Fruit fly (Drosophila melanogaster) whole organism, embryonic: ENCODE data around the gene Elp3.
A peak's percentile ranks its signal among the peaks of the same experiment; 100 is the strongest.

Experiments
- Ada2b ChIP-seq: fragments of 200-800 bp; sonication (Bioruptor generic); IDR thresholded peaks from 2 replicates; pipeline ENCODE4 v1.3.6; 2022; ENCODE audit warnings: missing biosample characterization, missing genetic modification characterization
- Adf1 ChIP-seq: fragments of 200-800 bp; sonication (Bioruptor generic); IDR thresholded peaks from 2 replicates; pipeline ENCODE4 v1.3.6; 2022; ENCODE audit warnings: missing biosample characterization, missing genetic modification characterization
- B-H1 ChIP-seq: fragments of 200-800 bp; sonication (Bioruptor generic); IDR thresholded peaks from 3 replicates; pipeline ENCODE4 v1.3.6; 2022; ENCODE audit warnings: missing biosample characterization, missing genetic modification characterization
- Blimp-1 ChIP-seq: fragments of 200-800 bp; sonication (Bioruptor generic); optimal IDR thresholded peaks from 3 replicates; lab custom pipeline; 2018; ENCODE audit warnings: missing biosample characterization, missing genetic modification characterization, mild to moderate bottlenecking, moderate library complexity, missing genetic modification reagents
- BtbVII ChIP-seq: fragments of 200-800 bp; sonication (Bioruptor generic); optimal IDR thresholded peaks from 3 replicates; lab custom pipeline; 2017; ENCODE audit warnings: missing biosample characterization, mild to moderate bottlenecking, missing genetic modification characterization
- CG10209 ChIP-seq: fragments of 200-800 bp; sonication (Bioruptor generic); optimal IDR thresholded peaks from 3 replicates; lab custom pipeline; 2017; ENCODE audit warnings: missing biosample characterization, mild to moderate bottlenecking, missing genetic modification characterization, missing genetic modification reagents
- CG11247 ChIP-seq: fragments of 200-800 bp; sonication (Bioruptor generic); IDR thresholded peaks from 2 replicates; pipeline ENCODE4 v1.3.6; 2022; ENCODE audit warnings: missing biosample characterization, missing genetic modification characterization
- CG13424 ChIP-seq: fragments of 200-800 bp; sonication (Bioruptor generic); optimal IDR thresholded peaks from 2 replicates; lab custom pipeline; 2019; ENCODE audit warnings: missing biosample characterization, mild to moderate bottlenecking, missing genetic modification characterization, moderate library complexity
- CG14441 ChIP-seq: fragments of 200-800 bp; sonication (Bioruptor generic); IDR thresholded peaks from 2 replicates; pipeline ENCODE4 v1.3.6; 2022; ENCODE audit warnings: missing biosample characterization, missing genetic modification characterization
- CG15696 ChIP-seq: fragments of 200-800 bp; sonication (Bioruptor generic); optimal IDR thresholded peaks from 2 replicates; lab custom pipeline; 2019; ENCODE audit warnings: missing biosample characterization, mild to moderate bottlenecking, missing genetic modification characterization, moderate library complexity
- CG17361 ChIP-seq: fragments of 200-800 bp; sonication (Bioruptor generic); IDR thresholded peaks from 3 replicates; pipeline ENCODE4 v1.3.6; 2022; ENCODE audit warnings: missing biosample characterization, missing genetic modification characterization
- CG17912 ChIP-seq: fragments of 200-800 bp; sonication (Bioruptor generic); optimal IDR thresholded peaks from 2 replicates; lab custom pipeline; 2018; ENCODE audit warnings: missing biosample characterization, mild to moderate bottlenecking, missing genetic modification characterization
- CG18011 ChIP-seq: fragments of 200-800 bp; sonication (Bioruptor generic); optimal IDR thresholded peaks from 2 replicates; lab custom pipeline; 2017; ENCODE audit warnings: missing biosample characterization, missing genetic modification characterization, mild to moderate bottlenecking, moderate library complexity, missing genotype
- CG1832 ChIP-seq: fragments of 200-800 bp; sonication (Bioruptor generic); optimal IDR thresholded peaks from 2 replicates; lab custom pipeline; 2017; ENCODE audit warnings: missing biosample characterization, mild to moderate bottlenecking, missing genetic modification characterization, inconsistent platforms
- CG18599 ChIP-seq: fragments of 200-800 bp; sonication (Bioruptor generic); optimal IDR thresholded peaks from 3 replicates; lab custom pipeline; 2017; ENCODE audit warnings: missing biosample characterization, missing genetic modification characterization, mild to moderate bottlenecking, moderate library complexity, missing genetic modification reagents
- CG2678 ChIP-seq: fragments of 200-800 bp; sonication (Bioruptor generic); optimal IDR thresholded peaks from 3 replicates; lab custom pipeline; 2019; ENCODE audit warnings: missing biosample characterization, mild to moderate bottlenecking, missing genetic modification characterization, moderate library complexity
- CG3163 ChIP-seq: fragments of 200-800 bp; sonication (Bioruptor generic); optimal IDR thresholded peaks from 3 replicates; lab custom pipeline; 2016; ENCODE audit warnings: missing biosample characterization, missing genetic modification characterization
- CG4730 ChIP-seq: fragments of 200-800 bp; sonication (Bioruptor generic); IDR thresholded peaks from 2 replicates; pipeline ENCODE4 v1.3.6; 2022; ENCODE audit warnings: missing biosample characterization, missing genetic modification characterization
- CG6175 ChIP-seq: fragments of 200-800 bp; sonication (Bioruptor generic); IDR thresholded peaks from 3 replicates; pipeline ENCODE4 v1.3.6; 2022; ENCODE audit warnings: missing biosample characterization, missing genetic modification characterization
- CG6683 ChIP-seq: fragments of 200-800 bp; sonication (Bioruptor generic); optimal IDR thresholded peaks from 2 replicates; lab custom pipeline; 2017; ENCODE audit warnings: missing biosample characterization, mild to moderate bottlenecking, missing genetic modification characterization, missing genetic modification reagents
- CG8944 ChIP-seq: fragments of 200-800 bp; sonication (Bioruptor generic); optimal IDR thresholded peaks from 3 replicates; lab custom pipeline; 2016; ENCODE audit warnings: missing biosample characterization, missing genetic modification characterization
- CG9817 ChIP-seq: fragments of 200-800 bp; sonication (Bioruptor generic); optimal IDR thresholded peaks from 2 replicates; lab custom pipeline; 2018; ENCODE audit warnings: missing biosample characterization, mild to moderate bottlenecking, missing genetic modification characterization, moderate library complexity
- Deaf1 ChIP-seq: fragments of 200-800 bp; optimal IDR thresholded peaks from 3 replicates; lab custom pipeline; 2019; ENCODE audit warnings: missing biosample characterization, mild to moderate bottlenecking, missing genetic modification characterization, moderate library complexity
- E2f1 ChIP-seq: fragments of 200-800 bp; sonication (Bioruptor generic); IDR thresholded peaks from 2 replicates; pipeline ENCODE4 v1.3.6; 2022; ENCODE audit warnings: missing biosample characterization, missing genetic modification characterization
- Elba2 ChIP-seq: fragments of 200-800 bp; sonication (Bioruptor generic); optimal IDR thresholded peaks from 3 replicates; lab custom pipeline; 2016; ENCODE audit warnings: missing biosample characterization, missing genetic modification characterization
- Hr51 ChIP-seq, 2 experiments: fragments of 200-800 bp; sonication (Bioruptor generic); optimal IDR thresholded peaks; 2 replicates in 1 of 2; 3 replicates in 1 of 2; lab custom pipeline; 2016 to 2018; ENCODE audit warnings: missing biosample characterization in 2 of 2, missing genetic modification characterization in 2 of 2, mild to moderate bottlenecking in 1 of 2, moderate library complexity in 1 of 2
- Hsf ChIP-seq: fragments of 200-800 bp; sonication (Bioruptor generic); optimal IDR thresholded peaks from 3 replicates; lab custom pipeline; 2016; ENCODE audit warnings: missing biosample characterization, missing genetic modification characterization
- Lim3 ChIP-seq: fragments of 200-800 bp; sonication (Bioruptor generic); IDR thresholded peaks from 2 replicates; pipeline ENCODE4 v1.3.6; 2022; ENCODE audit warnings: missing biosample characterization, missing genetic modification characterization
- Optix ChIP-seq: fragments of 200-800 bp; sonication (Bioruptor generic); IDR thresholded peaks from 3 replicates; pipeline ENCODE4 v1.3.6; 2022; ENCODE audit warnings: missing biosample characterization, missing genetic modification characterization
- Ravus ChIP-seq: fragments of 200-800 bp; sonication (Bioruptor generic); IDR thresholded peaks from 2 replicates; pipeline ENCODE4 v1.3.6; 2022; ENCODE audit warnings: missing biosample characterization, missing genetic modification characterization
- Rx ChIP-seq: fragments of 200-800 bp; sonication (Bioruptor generic); IDR thresholded peaks from 2 replicates; pipeline ENCODE4 v1.3.6; 2022; ENCODE audit warnings: missing biosample characterization, missing genetic modification characterization
- abd-A ChIP-seq: fragments of 200-800 bp; sonication (Bioruptor generic); optimal IDR thresholded peaks from 3 replicates; lab custom pipeline; 2019; ENCODE audit warnings: missing biosample characterization, mild to moderate bottlenecking, missing genetic modification characterization, moderate library complexity
- bigmax ChIP-seq: fragments of 200-800 bp; sonication (Bioruptor generic); optimal IDR thresholded peaks from 2 replicates; lab custom pipeline; 2018; ENCODE audit warnings: missing biosample characterization, mild to moderate bottlenecking, missing genetic modification characterization
- bowl ChIP-seq: fragments of 200-800 bp; sonication (Bioruptor generic); IDR thresholded peaks from 2 replicates; pipeline ENCODE4 v1.3.6; 2022; ENCODE audit warnings: missing biosample characterization, missing genetic modification characterization
- br ChIP-seq: fragments of >200 bp; optimal IDR thresholded peaks from 2 replicates; lab custom pipeline; 2017
- da ChIP-seq: fragments of 200-800 bp; sonication (Bioruptor generic); optimal IDR thresholded peaks from 2 replicates; lab custom pipeline; 2016; ENCODE audit warnings: missing biosample characterization, missing genetic modification characterization
- her ChIP-seq: fragments of 200-800 bp; sonication (Bioruptor generic); optimal IDR thresholded peaks from 2 replicates; lab custom pipeline; 2016; ENCODE audit warnings: missing biosample characterization, missing genetic modification characterization
- hkb ChIP-seq, 2 experiments: fragments of 200-800 bp in 1 of 2; fragments of >200 bp in 1 of 2; sonication (Bioruptor generic) in 1 of 2; IDR thresholded peaks in 1 of 2; optimal IDR thresholded peaks in 1 of 2; 2 replicates each; pipeline versions ENCODE4 v1.3.6 to Lab custom; 2017 to 2022; ENCODE audit warnings: missing biosample characterization in 1 of 2, missing genetic modification characterization in 1 of 2
- ind ChIP-seq: fragments of 200-800 bp; sonication (Bioruptor generic); optimal IDR thresholded peaks from 3 replicates; lab custom pipeline; 2016; ENCODE audit warnings: missing biosample characterization, missing genetic modification characterization
- insv ChIP-seq, 2 experiments: fragments of 200-800 bp; sonication (Bioruptor generic); optimal IDR thresholded peaks; 3 replicates each; lab custom pipeline; 2016 to 2018; ENCODE audit warnings: missing biosample characterization in 2 of 2, missing genetic modification characterization in 2 of 2
- kah ChIP-seq: fragments of 200-800 bp; sonication (Bioruptor generic); optimal IDR thresholded peaks from 2 replicates; lab custom pipeline; 2018; ENCODE audit warnings: missing biosample characterization, mild to moderate bottlenecking, missing genetic modification characterization
- org-1 ChIP-seq: fragments of 200-800 bp; sonication (Bioruptor generic); optimal IDR thresholded peaks from 2 replicates; lab custom pipeline; 2017; ENCODE audit warnings: missing biosample characterization, missing genetic modification characterization
- pnt ChIP-seq: fragments of 200-800 bp; sonication (Bioruptor generic); optimal IDR thresholded peaks from 3 replicates; lab custom pipeline; 2016; ENCODE audit warnings: missing biosample characterization, missing genetic modification characterization
- psq ChIP-seq: fragments of 200-800 bp; sonication (Bioruptor generic); optimal IDR thresholded peaks from 2 replicates; lab custom pipeline; 2017; ENCODE audit warnings: missing biosample characterization, missing genetic modification characterization
- pzg ChIP-seq: fragments of 200-800 bp; sonication (Bioruptor generic); optimal IDR thresholded peaks from 3 replicates; lab custom pipeline; 2018; ENCODE audit warnings: missing biosample characterization, mild to moderate bottlenecking, missing genetic modification characterization, moderate library complexity
- sisA ChIP-seq: fragments of 200-800 bp; sonication (Bioruptor generic); IDR thresholded peaks from 2 replicates; pipeline ENCODE4 v1.3.6; 2022; ENCODE audit warnings: missing biosample characterization, missing genetic modification characterization
- sob ChIP-seq: fragments of 200-800 bp; sonication (Bioruptor generic); IDR thresholded peaks from 2 replicates; pipeline ENCODE4 v1.3.6; 2022; ENCODE audit warnings: missing biosample characterization, missing genetic modification characterization
- sr ChIP-seq: fragments of 200-800 bp; sonication (Bioruptor generic); IDR thresholded peaks from 3 replicates; pipeline ENCODE4 v1.3.6; 2022; ENCODE audit warnings: missing biosample characterization, missing genetic modification characterization
- unpg ChIP-seq: fragments of 200-800 bp; sonication (Bioruptor generic); optimal IDR thresholded peaks from 3 replicates; lab custom pipeline; 2018; ENCODE audit warnings: missing biosample characterization, mild to moderate bottlenecking, missing genetic modification characterization, moderate library complexity
- vfl ChIP-seq: fragments of 200-800 bp; sonication (Bioruptor generic); optimal IDR thresholded peaks from 2 replicates; lab custom pipeline; 2016; ENCODE audit warnings: missing biosample characterization, missing genetic modification characterization
- zf30C ChIP-seq: fragments of 200-800 bp; sonication (Bioruptor generic); optimal IDR thresholded peaks from 3 replicates; lab custom pipeline; 2018; ENCODE audit warnings: missing biosample characterization, mild to moderate bottlenecking, missing genetic modification characterization

Gene Elp3

dm6 chr2L:4448582-4449016, 4.1 kb downstream of the Elp3 start, which contains the start of gene MFS18 (continued):
- peak; percentile 95 for TF ChIP-seq sr (GFP tag; lab: Robert Waterston, UW)
- TF ChIP-seq B-H1 (GFP tag; lab: Robert Waterston, UW) = peak; percentile 99
- peak; percentile 96 for TF ChIP-seq CG15696 (tag; lab: Kevin White, UChicago)
- peak; percentile 99 for TF ChIP-seq CG4730
- peak; percentile 45 for TF ChIP-seq pzg (GFP tag; lab: Kevin White, UChicago)
- no peak for TF ChIP-seq br (lab: Kevin White, UChicago)
- TF ChIP-seq Optix = peak; percentile 97
- TF ChIP-seq CG13424 (tag; lab: Kevin White, UChicago) = peak; percentile 92
- TF ChIP-seq CG17361 (GFP tag; lab: Robert Waterston, UW) = peak; percentile 99
- TF ChIP-seq Ada2b (GFP tag; lab: Robert Waterston, UW) = peak; percentile 98
- peak; percentile 69 for TF ChIP-seq her
- TF ChIP-seq CG6683 = peak; percentile 97
- no peak for TF ChIP-seq CG1832 (GFP tag; lab: Kevin White, UChicago)
- peak; percentile 86 for TF ChIP-seq Adf1 (GFP tag; lab: Robert Waterston, UW)
- peak; percentile 66 for TF ChIP-seq pnt (GFP tag; lab: Kevin White, UChicago)
- peak; percentile 99 for TF ChIP-seq CG18599 (GFP tag; lab: Kevin White, UChicago)
- TF ChIP-seq sisA (GFP tag; lab: Robert Waterston, UW) = peak; percentile 99
- peak; percentile 87 for TF ChIP-seq CG9817 (tag; lab: Kevin White, UChicago)
- TF ChIP-seq bigmax (GFP tag; lab: Kevin White, UChicago) = peak; percentile 75
- peak; percentile 99 for TF ChIP-seq CG2678 (tag; lab: Kevin White, UChicago)
- peak; percentile 97 for TF ChIP-seq CG6175 (GFP tag; lab: Robert Waterston, UW)
- peak; percentile 98 for TF ChIP-seq sob (GFP tag; lab: Robert Waterston, UW)
- peak; percentile 91 for TF ChIP-seq psq (GFP tag; lab: Kevin White, UChicago)
- peak; percentile 98 to 99 for TF ChIP-seq Hr51 (GFP tag; optimal IDR thresholded peaks at IDR 0.05; lab: Kevin White, UChicago)
- peak; percentile 97 for TF ChIP-seq CG11247 (GFP tag; lab: Robert Waterston, UW)
- TF ChIP-seq Ravus (GFP tag; lab: Robert Waterston, UW) = peak; percentile 97
- peak in 1 of 2 experiments; percentile 54 for TF ChIP-seq insv (GFP tag; optimal IDR thresholded peaks at IDR 0.05; lab: Kevin White, UChicago)
- TF ChIP-seq Lim3 (GFP tag; lab: Robert Waterston, UW) = peak; percentile 93
- TF ChIP-seq Elba2 = peak; percentile 72
- peak; percentile 16 for TF ChIP-seq CG3163 (GFP tag; lab: Kevin White, UChicago)
- TF ChIP-seq CG10209 (GFP tag; lab: Kevin White, UChicago) = peak; percentile 97
- peak; percentile 96 for TF ChIP-seq bowl (GFP tag; lab: Robert Waterston, UW)
- TF ChIP-seq Deaf1 (tag; lab: Kevin White, UChicago) = peak; percentile 69
- TF ChIP-seq da (GFP tag; lab: Kevin White, UChicago) = peak; percentile 55
- peak; percentile 91 for TF ChIP-seq org-1 (GFP tag; lab: Kevin White, UChicago)
- peak; percentile 92 for TF ChIP-seq kah (GFP tag; lab: Kevin White, UChicago)
- TF ChIP-seq CG8944 = peak; percentile 74
- peak; percentile 67 for TF ChIP-seq hkb (optimal IDR thresholded peaks at IDR 0.05; lab: Kevin White, UChicago)
- TF ChIP-seq hkb (GFP tag; IDR thresholded peaks at IDR 0.05; lab: Robert Waterston, UW) = peak; percentile 100
- TF ChIP-seq CG17912 (GFP tag; lab: Kevin White, UChicago) = peak; percentile 34
- TF ChIP-seq abd-A (tag; lab: Kevin White, UChicago) = no peak
- peak; percentile 99 for TF ChIP-seq CG14441 (GFP tag; lab: Robert Waterston, UW)
- peak; percentile 99 for TF ChIP-seq ind (GFP tag; lab: Kevin White, UChicago)
- TF ChIP-seq vfl (GFP tag; lab: Kevin White, UChicago) = peak; percentile 92
- peak; percentile 96 for TF ChIP-seq unpg
- peak; percentile 85 for TF ChIP-seq CG18011
- peak; percentile 94 for TF ChIP-seq Hsf (GFP tag; lab: Kevin White, UChicago)
- peak; percentile 98 for TF ChIP-seq Rx
- TF ChIP-seq BtbVII = peak; percentile 97
- peak; percentile 99 for TF ChIP-seq Blimp-1 (GFP tag; lab: Kevin White, UChicago)
- TF ChIP-seq E2f1 = peak; percentile 99
- no peak for TF ChIP-seq zf30C (GFP tag; lab: Kevin White, UChicago)
